Worm (Caenorhabditis elegans): ENCODE data around the gene zim-2.

DNA sequence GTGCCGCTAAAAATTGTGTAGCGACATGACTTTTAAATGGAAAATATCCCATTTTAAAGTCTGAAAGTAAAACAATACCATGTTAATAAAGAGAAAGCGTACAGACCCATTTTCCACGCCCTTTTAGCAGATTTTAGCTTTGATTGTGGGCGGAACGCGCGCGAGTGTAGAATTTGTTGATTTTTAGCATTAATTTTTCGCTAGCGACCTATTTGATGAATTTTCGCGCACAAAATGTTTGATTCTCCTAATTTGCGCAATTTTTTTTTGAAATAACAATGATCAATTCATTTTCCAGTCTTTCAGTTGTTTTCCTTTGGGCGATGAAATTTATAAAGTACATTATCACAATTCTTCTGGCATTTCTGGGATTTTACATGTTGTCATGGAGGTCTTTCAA is 21.4 kb upstream of the zim-2 start, which contains the start of gene T07G12.3:
- TF ChIP-seq lin-15B (tag; optimal IDR thresholded peaks at IDR 0.05): no peak
- TF ChIP-seq jun-1 (tag; optimal IDR thresholded peaks at IDR 0.05): no peak
- TF ChIP-seq lsy-2 (tag; optimal IDR thresholded peaks at IDR 0.05): no peak
- TF ChIP-seq lin-39 (tag; optimal IDR thresholded peaks at IDR 0.05): no peak
- no peak for TF ChIP-seq lin-13 (GFP tag; optimal IDR thresholded peaks at IDR 0.05)
- no peak for TF ChIP-seq ztf-4 (tag; optimal IDR thresholded peaks at IDR 0.05)
- no peak for TF ChIP-seq nhr-237 (tag; optimal IDR thresholded peaks at IDR 0.05)
- TF ChIP-seq egl-27 (tag; optimal IDR thresholded peaks at IDR 0.05): no peak
- TF ChIP-seq zip-4 (GFP tag; optimal IDR thresholded peaks at IDR 0.05): no peak
- no peak for TF ChIP-seq lin-14 (GFP tag; optimal IDR thresholded peaks at IDR 0.05)
- TF ChIP-seq pqm-1 (tag; optimal IDR thresholded peaks at IDR 0.05): no peak
